Worm (Caenorhabditis elegans): Measurements from ENCODE around the gene cyk-3.

Gene cyk-3

DNA sequence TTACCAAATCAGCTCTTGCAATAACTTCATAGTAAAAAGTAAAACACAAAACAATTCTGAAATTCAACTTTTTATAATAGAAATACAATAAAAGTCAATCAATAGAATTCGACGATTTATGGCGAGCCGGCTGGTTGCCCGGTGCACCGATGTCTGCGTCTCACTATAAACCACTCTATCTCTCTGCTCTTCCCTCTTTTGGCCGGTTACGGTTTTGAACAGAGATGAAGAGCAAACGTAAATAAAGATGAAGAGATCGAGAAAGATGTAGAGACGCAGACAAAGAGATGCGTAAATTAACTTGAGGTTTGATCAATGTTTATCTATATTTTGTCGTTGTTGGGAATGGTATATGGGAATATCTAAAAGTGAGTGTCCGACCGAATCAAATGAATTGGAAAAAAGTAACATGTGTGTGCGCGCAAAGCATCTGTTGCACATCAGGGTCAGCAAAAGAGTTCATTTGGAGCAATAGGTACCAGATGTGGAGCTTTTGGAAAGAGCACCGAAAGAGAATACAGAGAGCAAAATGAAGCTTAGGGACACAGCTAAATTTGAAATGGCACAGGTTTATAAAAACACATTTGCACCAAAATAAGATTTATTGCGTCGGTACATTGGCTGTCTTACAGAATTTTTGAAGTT is 39.6 kb upstream of the cyk-3 start:
- TF ChIP-seq lin-14 (GFP tag; optimal IDR thresholded peaks at IDR 0.05), result peak; percentile 12
- TF ChIP-seq fkh-4 (tag; optimal IDR thresholded peaks at IDR 0.05; ENCODE audit: borderline replicate concordance), result peak; percentile 92
- TF ChIP-seq dsc-1 (tag; optimal IDR thresholded peaks at IDR 0.05), result peak; percentile 99
- no peak for TF ChIP-seq tlp-1 (tag; optimal IDR thresholded peaks at IDR 0.05)
- no peak for TF ChIP-seq blmp-1 (tag; optimal IDR thresholded peaks at IDR 0.05)
- no peak for TF ChIP-seq tbx-2 (tag; optimal IDR thresholded peaks at IDR 0.05)
- no peak for TF ChIP-seq irx-1 (tag; optimal IDR thresholded peaks at IDR 0.05)
- TF ChIP-seq C34B4.2 (tag; optimal IDR thresholded peaks at IDR 0.05), result no peak
- no peak for TF ChIP-seq efl-1 (optimal IDR thresholded peaks at IDR 0.05)
- TF ChIP-seq efl-1 (GFP tag; optimal IDR thresholded peaks at IDR 0.05 in 1 of 2), result peak in 1 of 2 experiments; percentile 41
- TF ChIP-seq nhr-71 (tag; optimal IDR thresholded peaks at IDR 0.05), result peak; percentile 11

DNA sequence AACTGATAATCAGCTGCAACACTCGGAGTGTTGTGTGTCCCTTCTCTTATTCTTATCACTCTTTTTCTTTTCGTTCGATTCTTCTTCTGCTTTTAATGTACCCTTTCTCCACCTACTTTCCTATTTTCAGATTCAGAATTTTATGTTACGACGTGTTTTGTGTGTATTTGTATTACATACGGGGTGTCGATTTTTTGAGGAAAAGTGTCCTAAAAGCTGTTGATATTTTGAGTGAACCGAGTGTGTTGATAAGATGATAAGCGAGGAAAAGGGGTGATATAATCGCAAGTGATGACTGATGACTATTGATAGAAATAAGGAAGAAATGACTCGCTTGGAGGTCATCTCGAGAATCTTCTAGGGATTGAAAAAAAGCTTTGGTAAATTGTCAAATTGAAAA is 38.6 kb upstream of the cyk-3 start:
- TF ChIP-seq lin-14 (GFP tag; optimal IDR thresholded peaks at IDR 0.05), result peak; percentile 60
- no peak for TF ChIP-seq dpl-1 (GFP tag; optimal IDR thresholded peaks at IDR 0.05)
- no peak for TF ChIP-seq rnt-1 (tag; optimal IDR thresholded peaks at IDR 0.05)
- TF ChIP-seq isw-1 (GFP tag; IDR thresholded peaks at IDR 0.05), result no peak
- TF ChIP-seq nhr-19 (GFP tag; conservative IDR thresholded peaks at IDR 0.05), result no peak
- TF ChIP-seq elt-3 (tag; optimal IDR thresholded peaks at IDR 0.05), result peak in 2 of 6 experiments; percentile 18 to 31
- no peak for TF ChIP-seq nhr-71 (tag; optimal IDR thresholded peaks at IDR 0.05)
- no peak for TF ChIP-seq aha-1 (tag; optimal IDR thresholded peaks at IDR 0.05)
- TF ChIP-seq elt-2 (tag; optimal IDR thresholded peaks at IDR 0.05), result peak; percentile 78
- no peak for TF ChIP-seq xbp-1 (tag; optimal IDR thresholded peaks at IDR 0.05)
- TF ChIP-seq efl-1 (optimal IDR thresholded peaks at IDR 0.05), result no peak
- TF ChIP-seq efl-1 (GFP tag; optimal IDR thresholded peaks at IDR 0.05 in 1 of 2), result no peak
- TF ChIP-seq jun-1 (tag; optimal IDR thresholded peaks at IDR 0.05), result peak; percentile 22
- TF ChIP-seq lin-13 (GFP tag; optimal IDR thresholded peaks at IDR 0.05), result no peak
- no peak for TF ChIP-seq ztf-4 (tag; optimal IDR thresholded peaks at IDR 0.05)
- TF ChIP-seq lsy-2 (tag; optimal IDR thresholded peaks at IDR 0.05), result no peak
- TF ChIP-seq blmp-1 (tag; optimal IDR thresholded peaks at IDR 0.05), result peak; percentile 41

DNA sequence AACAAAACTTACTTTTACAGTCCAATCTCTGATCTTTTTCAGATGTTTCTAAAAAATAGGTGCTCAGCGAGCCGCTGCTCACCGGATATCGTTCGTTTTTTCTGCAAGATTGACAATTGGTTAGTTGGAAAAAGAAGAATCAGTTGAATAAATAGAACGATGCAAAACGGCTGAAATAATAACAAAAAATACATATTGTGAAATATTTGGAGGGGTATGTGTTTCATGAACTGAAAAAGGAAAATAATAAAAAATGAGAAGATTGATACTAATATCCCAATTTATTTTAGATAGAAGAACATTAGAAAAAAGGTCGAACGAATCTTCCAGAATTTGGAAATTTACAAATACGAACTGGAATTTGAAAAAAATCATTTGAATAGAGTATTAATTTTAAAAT is 37.9 kb upstream of the cyk-3 start, which contains the start of gene frm-2:
Gene frm-2, minus strand, starts transcription at position 101 of the 400 bp plus-strand sequence.
- TF ChIP-seq alr-1 (tag; optimal IDR thresholded peaks at IDR 0.05; ENCODE audit: borderline replicate concordance) (no peak), fkh-10 (GFP tag; optimal IDR thresholded peaks at IDR 0.05) (no peak), tlp-1 (tag; optimal IDR thresholded peaks at IDR 0.05) (no peak)

DNA sequence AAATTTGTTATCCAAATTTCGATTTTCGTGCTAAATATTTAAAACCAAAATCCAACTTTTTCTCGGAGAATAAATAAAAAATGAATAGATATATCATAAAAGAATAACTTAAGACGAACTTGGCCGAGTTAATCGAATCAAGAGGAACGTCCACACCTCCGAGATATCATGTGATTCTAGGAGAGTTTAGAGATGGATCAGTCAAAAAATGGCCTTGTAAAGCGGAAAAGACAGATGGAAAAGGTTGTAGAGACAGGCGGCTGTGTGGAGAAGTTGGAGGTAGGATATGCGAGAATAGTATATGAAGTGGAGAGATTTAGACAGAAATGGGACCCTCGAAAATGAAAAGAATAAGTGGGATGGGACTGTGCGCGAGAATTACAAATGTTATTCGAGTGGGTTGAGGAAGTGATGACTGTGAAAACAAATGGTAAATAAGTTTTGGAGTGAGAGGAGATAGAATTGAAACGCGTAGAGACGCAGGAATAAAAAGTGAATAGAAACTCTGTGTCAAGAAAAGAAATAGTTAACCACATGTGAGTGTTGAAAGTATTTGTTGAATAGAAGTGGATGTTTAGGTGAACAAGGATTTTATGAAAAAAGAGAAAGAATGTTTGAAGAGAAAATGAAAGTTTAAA is 37.1 kb upstream of the cyk-3 start:
- TF ChIP-seq lin-39 (tag; optimal IDR thresholded peaks at IDR 0.05) (no peak), C04F5.9 (tag; optimal IDR thresholded peaks at IDR 0.05) (no peak), dpl-1 (GFP tag; optimal IDR thresholded peaks at IDR 0.05) (no peak), nhr-90 (tag; optimal IDR thresholded peaks at IDR 0.05; ENCODE audit: poor library complexity) (peak; percentile 1), lin-14 (GFP tag; optimal IDR thresholded peaks at IDR 0.05) (peak; percentile 77), lsy-2 (tag; optimal IDR thresholded peaks at IDR 0.05) (peak in 1 of 2 experiments; percentile 24), sup-37 (GFP tag; optimal IDR thresholded peaks at IDR 0.05) (no peak), snu-23 (GFP tag; optimal IDR thresholded peaks at IDR 0.05) (peak; percentile 13), nhr-20 (tag; optimal IDR thresholded peaks at IDR 0.05) (peak; percentile 9), blmp-1 (tag; optimal IDR thresholded peaks at IDR 0.05) (peak; percentile 47), swsn-7 (tag; optimal IDR thresholded peaks at IDR 0.05) (peak; percentile 8), ceh-82 (tag; optimal IDR thresholded peaks at IDR 0.05) (no peak), nhr-85 (tag) (peak; percentile 81), lin-35 (GFP tag; optimal IDR thresholded peaks at IDR 0.05) (peak in 1 of 2 experiments; percentile 20)
